Fruit fly (Drosophila melanogaster) whole organism, pupa: ENCODE measurements around the gene SecCl.

Experiments used
- CG10348 ChIP-seq: fragments of 200-800 bp; sonication (Bioruptor generic); IDR thresholded peaks from 2 replicates; pipeline ENCODE4 v1.3.6; 2022; ENCODE audit warnings: missing biosample characterization, missing genetic modification characterization
- CG8159 ChIP-seq: fragments of 200-800 bp; sonication (Bioruptor generic); optimal IDR thresholded peaks from 3 replicates; lab custom pipeline; 2018; ENCODE audit warnings: missing biosample characterization, mild to moderate bottlenecking, missing genetic modification characterization, moderate library complexity
- CG8301 ChIP-seq: fragments of 200-800 bp; sonication (Bioruptor generic); optimal IDR thresholded peaks from 2 replicates; lab custom pipeline; 2018; ENCODE audit warnings: missing biosample characterization, mild to moderate bottlenecking, missing genetic modification characterization
- EcR ChIP-seq: fragments of 200-800 bp; sonication (Bioruptor generic); optimal IDR thresholded peaks from 3 replicates; lab custom pipeline; 2019; ENCODE audit warnings: missing biosample characterization, missing genetic modification characterization, mild to moderate bottlenecking, moderate library complexity, missing genetic modification reagents
- Ets98B ChIP-seq: fragments of 200-800 bp; sonication (Bioruptor generic); IDR thresholded peaks from 2 replicates; pipeline ENCODE4 v1.3.6; 2022; ENCODE audit warnings: missing biosample characterization, missing genetic modification characterization
- Pif1B ChIP-seq: fragments of 200-800 bp; sonication (Bioruptor generic); optimal IDR thresholded peaks from 3 replicates; lab custom pipeline; 2016; ENCODE audit warnings: missing biosample characterization, missing genetic modification characterization
- Snoo ChIP-seq: fragments of 200-800 bp; sonication (Bioruptor generic); optimal IDR thresholded peaks from 3 replicates; lab custom pipeline; 2017; ENCODE audit warnings: missing biosample characterization, mild to moderate bottlenecking, missing genetic modification characterization, inconsistent platforms
- fd96Ca ChIP-seq: fragments of 200-800 bp; sonication (Bioruptor generic); IDR thresholded peaks from 3 replicates; pipeline ENCODE4 v1.3.6; 2022; ENCODE audit warnings: missing biosample characterization, missing genetic modification characterization
- gl ChIP-seq: fragments of 200-800 bp; sonication (Bioruptor generic); optimal IDR thresholded peaks from 2 replicates; lab custom pipeline; 2018; ENCODE audit warnings: missing biosample characterization, mild to moderate bottlenecking, missing genetic modification characterization
- rn ChIP-seq: fragments of 200-800 bp; sonication (Bioruptor generic); IDR thresholded peaks from 2 replicates; pipeline ENCODE4 v1.3.6; 2022; ENCODE audit warnings: missing biosample characterization, missing genetic modification characterization

- TF ChIP-seq CG8159 (tag; lab: Kevin White, UChicago) (no peak), CG10348 (GFP tag; lab: Robert Waterston, UW) (no peak), Snoo (tag; lab: Kevin White, UChicago) (no peak), rn (GFP tag; lab: Robert Waterston, UW) (no peak), gl (no peak), Pif1B (GFP tag; lab: Kevin White, UChicago) (no peak), fd96Ca (GFP tag; lab: Robert Waterston, UW) (no peak), EcR (no peak), CG8301 (tag; lab: Kevin White, UChicago) (no peak), Ets98B (no peak)
Measured at dm6 chr3L:17462474-17462873, 7.5 kb upstream of the SecCl start.
